Fruit fly (Drosophila melanogaster) whole organism, embryonic: ENCODE results near the gene CG31224.

Experiments
- Aef1 ChIP-seq: fragments of 200-800 bp; sonication (Bioruptor generic); IDR thresholded peaks from 3 replicates; pipeline ENCODE4 v1.3.6; 2022; ENCODE audit warnings: missing biosample characterization, missing genetic modification characterization
- Asciz ChIP-seq: fragments of 200-800 bp; sonication (Bioruptor generic); optimal IDR thresholded peaks from 2 replicates; lab custom pipeline; 2017; ENCODE audit warnings: missing biosample characterization, mild to moderate bottlenecking, missing genetic modification characterization, missing genetic modification reagents
- CG10274 ChIP-seq: fragments of 200-800 bp; sonication (Bioruptor generic); optimal IDR thresholded peaks from 3 replicates; lab custom pipeline; 2017; ENCODE audit warnings: missing biosample characterization, mild to moderate bottlenecking, missing genetic modification characterization
- CG11085 ChIP-seq: fragments of 200-800 bp; sonication (Bioruptor generic); IDR thresholded peaks from 2 replicates; pipeline ENCODE4 v1.3.6; 2022; ENCODE audit warnings: missing biosample characterization, missing genetic modification characterization
- CG12391 ChIP-seq: fragments of 200-800 bp; sonication (Bioruptor generic); optimal IDR thresholded peaks from 3 replicates; lab custom pipeline; 2018; ENCODE audit warnings: missing biosample characterization, mild to moderate bottlenecking, missing genetic modification characterization, moderate library complexity
- CG18011 ChIP-seq: fragments of 200-800 bp; sonication (Bioruptor generic); optimal IDR thresholded peaks from 2 replicates; lab custom pipeline; 2017; ENCODE audit warnings: missing biosample characterization, missing genetic modification characterization, mild to moderate bottlenecking, moderate library complexity, missing genotype
- CG2678 ChIP-seq: fragments of 200-800 bp; sonication (Bioruptor generic); optimal IDR thresholded peaks from 3 replicates; lab custom pipeline; 2019; ENCODE audit warnings: missing biosample characterization, mild to moderate bottlenecking, missing genetic modification characterization, moderate library complexity
- CG42726 ChIP-seq: fragments of 200-800 bp; sonication (Bioruptor generic); IDR thresholded peaks from 2 replicates; pipeline ENCODE4 v1.3.6; 2022; ENCODE audit warnings: missing biosample characterization, missing genetic modification characterization; ENCODE audit not compliant: partially characterized antibody
- CG5953 ChIP-seq: fragments of 200-800 bp; sonication (Bioruptor generic); IDR thresholded peaks from 2 replicates; pipeline ENCODE4 v1.3.6; 2022; ENCODE audit warnings: missing biosample characterization, missing genetic modification characterization
- CG6689 ChIP-seq: fragments of 200-800 bp; sonication (Bioruptor generic); IDR thresholded peaks from 2 replicates; pipeline ENCODE4 v1.3.6; 2022; ENCODE audit warnings: missing biosample characterization, missing genetic modification characterization
- CG6765 ChIP-seq: fragments of 200-800 bp; sonication (Bioruptor generic); optimal IDR thresholded peaks from 3 replicates; lab custom pipeline; 2017; ENCODE audit warnings: missing biosample characterization, mild to moderate bottlenecking, missing genetic modification characterization
- CG7271 ChIP-seq: fragments of 200-800 bp; sonication (Bioruptor generic); optimal IDR thresholded peaks from 2 replicates; lab custom pipeline; 2018; ENCODE audit warnings: missing biosample characterization, mild to moderate bottlenecking, missing genetic modification characterization, moderate library complexity
- CG7357 ChIP-seq: fragments of 200-800 bp; sonication (Bioruptor generic); IDR thresholded peaks from 3 replicates; pipeline ENCODE4 v1.3.6; 2022; ENCODE audit warnings: missing biosample characterization, missing genetic modification characterization
- CG7372 ChIP-seq: fragments of 200-800 bp; sonication (Bioruptor generic); IDR thresholded peaks from 2 replicates; pipeline ENCODE4 v1.3.6; 2022; ENCODE audit warnings: missing biosample characterization, missing genetic modification characterization
- CG9817 ChIP-seq: fragments of 200-800 bp; sonication (Bioruptor generic); optimal IDR thresholded peaks from 2 replicates; lab custom pipeline; 2018; ENCODE audit warnings: missing biosample characterization, mild to moderate bottlenecking, missing genetic modification characterization, moderate library complexity
- D ChIP-seq, 2 experiments: fragments of 200-800 bp in 1 of 2; fragments of >200 bp in 1 of 2; sonication (Bioruptor generic) in 1 of 2; optimal IDR thresholded peaks; 2 replicates in 1 of 2; 3 replicates in 1 of 2; lab custom pipeline; 2017; ENCODE audit warnings: mild to moderate bottlenecking in 1 of 2, missing biosample characterization in 1 of 2, missing genetic modification characterization in 1 of 2, missing genetic modification reagents in 1 of 2
- D19A ChIP-seq: fragments of 200-800 bp; optimal IDR thresholded peaks from 3 replicates; lab custom pipeline; 2019; ENCODE audit warnings: missing biosample characterization, mild to moderate bottlenecking, missing genetic modification characterization, moderate library complexity
- E2f1 ChIP-seq: fragments of 200-800 bp; sonication (Bioruptor generic); IDR thresholded peaks from 2 replicates; pipeline ENCODE4 v1.3.6; 2022; ENCODE audit warnings: missing biosample characterization, missing genetic modification characterization
- Eip74EF ChIP-seq, 2 experiments: fragments of 200-800 bp in 1 of 2; fragments of >200 bp in 1 of 2; sonication (Bioruptor generic) in 1 of 2; optimal IDR thresholded peaks; 2 replicates each; lab custom pipeline; 2017 to 2019; ENCODE audit warnings: missing biosample characterization in 2 of 2, missing genetic modification characterization in 2 of 2, mild to moderate bottlenecking in 1 of 2, moderate library complexity in 1 of 2
- Ets97D ChIP-seq: fragments of 200-800 bp; sonication (Bioruptor generic); optimal IDR thresholded peaks from 3 replicates; lab custom pipeline; 2016; ENCODE audit warnings: missing biosample characterization, missing genetic modification characterization
- Hsf ChIP-seq: fragments of 200-800 bp; sonication (Bioruptor generic); optimal IDR thresholded peaks from 3 replicates; lab custom pipeline; 2016; ENCODE audit warnings: missing biosample characterization, missing genetic modification characterization
- Meics ChIP-seq: fragments of 200-800 bp; sonication (Bioruptor generic); optimal IDR thresholded peaks from 2 replicates; lab custom pipeline; 2017; ENCODE audit warnings: missing biosample characterization, mild to moderate bottlenecking, missing genetic modification characterization
- Oli ChIP-seq: fragments of 200-800 bp; sonication (Bioruptor generic); optimal IDR thresholded peaks from 2 replicates; lab custom pipeline; 2018; ENCODE audit warnings: missing biosample characterization, mild to moderate bottlenecking, missing genetic modification characterization, moderate library complexity
- Six4 ChIP-seq: fragments of 200-800 bp; sonication (Bioruptor generic); optimal IDR thresholded peaks from 2 replicates; lab custom pipeline; 2016; ENCODE audit warnings: missing biosample characterization, missing genetic modification characterization
- Trl ChIP-seq, 3 experiments: fragments of >200 bp in 2 of 3; fragments of 200-800 bp in 1 of 3; sonication (Bioruptor generic) in 1 of 3; optimal IDR thresholded peaks; 2 replicates in 1 of 3; 3 replicates in 2 of 3; lab custom pipeline; 2016 to 2017; ENCODE audit warnings: missing biosample characterization in 1 of 3, missing genetic modification characterization in 1 of 3
- ara ChIP-seq: fragments of 200-800 bp; sonication (Bioruptor generic); IDR thresholded peaks from 2 replicates; pipeline ENCODE4 v1.3.6; 2022; ENCODE audit warnings: missing biosample characterization, missing genetic modification characterization
- ase ChIP-seq: fragments of 200-800 bp; sonication (Bioruptor generic); IDR thresholded peaks from 3 replicates; pipeline ENCODE4 v1.3.6; 2022; ENCODE audit warnings: missing biosample characterization, missing genetic modification characterization
- bsh ChIP-seq, 2 experiments: fragments of 200-800 bp; sonication (Bioruptor generic); optimal IDR thresholded peaks; 2 replicates each; lab custom pipeline; 2017 to 2018; ENCODE audit warnings: mild to moderate bottlenecking in 2 of 2, missing biosample characterization in 2 of 2, missing genetic modification characterization in 2 of 2, moderate library complexity in 1 of 2
- cato ChIP-seq: fragments of 200-800 bp; sonication (Bioruptor generic); optimal IDR thresholded peaks from 2 replicates; lab custom pipeline; 2016; ENCODE audit warnings: missing biosample characterization, missing genetic modification characterization, borderline replicate concordance
- chn ChIP-seq: fragments of 200-800 bp; sonication (Bioruptor generic); optimal IDR thresholded peaks from 2 replicates; lab custom pipeline; 2016; ENCODE audit warnings: missing biosample characterization, missing genetic modification characterization
- ewg ChIP-seq: fragments of 200-800 bp; sonication (Bioruptor generic); optimal IDR thresholded peaks from 3 replicates; lab custom pipeline; 2017; ENCODE audit warnings: mild to moderate bottlenecking, missing biosample characterization, missing genetic modification reagents, missing genetic modification characterization
- fu2 ChIP-seq: fragments of 200-800 bp; sonication (Bioruptor generic); optimal IDR thresholded peaks from 2 replicates; lab custom pipeline; 2016; ENCODE audit warnings: missing biosample characterization, missing genetic modification characterization
- gcm ChIP-seq: fragments of 200-800 bp; sonication (Bioruptor generic); optimal IDR thresholded peaks from 2 replicates; lab custom pipeline; 2019; ENCODE audit warnings: missing biosample characterization, mild to moderate bottlenecking, missing genetic modification characterization, moderate library complexity
- hkb ChIP-seq, 2 experiments: fragments of 200-800 bp in 1 of 2; fragments of >200 bp in 1 of 2; sonication (Bioruptor generic) in 1 of 2; IDR thresholded peaks in 1 of 2; optimal IDR thresholded peaks in 1 of 2; 2 replicates each; pipeline versions ENCODE4 v1.3.6 to Lab custom; 2017 to 2022; ENCODE audit warnings: missing biosample characterization in 1 of 2, missing genetic modification characterization in 1 of 2
- ind ChIP-seq: fragments of 200-800 bp; sonication (Bioruptor generic); optimal IDR thresholded peaks from 3 replicates; lab custom pipeline; 2016; ENCODE audit warnings: missing biosample characterization, missing genetic modification characterization
- jigr1 ChIP-seq: fragments of 200-800 bp; sonication (Bioruptor generic); IDR thresholded peaks from 3 replicates; pipeline ENCODE4 v1.3.6; 2022; ENCODE audit warnings: missing biosample characterization, missing genetic modification characterization
- jumu ChIP-seq: fragments of 200-800 bp; sonication (Bioruptor generic); optimal IDR thresholded peaks from 3 replicates; lab custom pipeline; 2016; ENCODE audit warnings: missing biosample characterization, missing genetic modification characterization
- nmo ChIP-seq: fragments of 200-800 bp; sonication (Bioruptor generic); optimal IDR thresholded peaks from 2 replicates; lab custom pipeline; 2018; ENCODE audit warnings: missing biosample characterization, mild to moderate bottlenecking, missing genetic modification characterization, moderate library complexity
- peb ChIP-seq: fragments of 200-800 bp; sonication (Bioruptor generic); IDR thresholded peaks from 2 replicates; pipeline ENCODE4 v1.3.6; 2022; ENCODE audit warnings: missing biosample characterization, missing genetic modification characterization
- pita ChIP-seq: fragments of 200-800 bp; sonication (Bioruptor generic); optimal IDR thresholded peaks from 2 replicates; lab custom pipeline; 2017; ENCODE audit warnings: missing biosample characterization, mild to moderate bottlenecking, missing genetic modification characterization
- prd ChIP-seq, 3 experiments: fragments of >200 bp in 2 of 3; fragments of 200-800 bp in 1 of 3; sonication (Bioruptor generic) in 1 of 3; optimal IDR thresholded peaks in 2 of 3; IDR thresholded peaks in 1 of 3; 2 replicates in 2 of 3; 3 replicates in 1 of 3; pipeline versions ENCODE4 v1.3.6 to Lab custom; 2017 to 2022; ENCODE audit warnings: missing biosample characterization in 1 of 3, missing genetic modification characterization in 1 of 3
- schlank ChIP-seq: fragments of 200-800 bp; sonication (Bioruptor generic); optimal IDR thresholded peaks from 2 replicates; lab custom pipeline; 2018; ENCODE audit warnings: missing biosample characterization, mild to moderate bottlenecking, missing genetic modification characterization
- sob ChIP-seq: fragments of 200-800 bp; sonication (Bioruptor generic); IDR thresholded peaks from 2 replicates; pipeline ENCODE4 v1.3.6; 2022; ENCODE audit warnings: missing biosample characterization, missing genetic modification characterization
- tna ChIP-seq: fragments of 200-800 bp; sonication (Bioruptor generic); IDR thresholded peaks from 2 replicates; pipeline ENCODE4 v1.3.6; 2022; ENCODE audit warnings: missing biosample characterization, missing genetic modification characterization; ENCODE audit not compliant: partially characterized antibody
- unpg ChIP-seq: fragments of 200-800 bp; sonication (Bioruptor generic); optimal IDR thresholded peaks from 3 replicates; lab custom pipeline; 2018; ENCODE audit warnings: missing biosample characterization, mild to moderate bottlenecking, missing genetic modification characterization, moderate library complexity
- vnd ChIP-seq: fragments of 200-800 bp; sonication (Bioruptor generic); IDR thresholded peaks from 3 replicates; pipeline ENCODE4 v1.3.6; 2022; ENCODE audit warnings: missing biosample characterization, missing genetic modification characterization; ENCODE audit not compliant: partially characterized antibody

CG31224 gene

dm6 chr3R:18670441-18671111 is 11.5 kb upstream of the CG31224 start (continued):
- TF ChIP-seq ind (peak; percentile 69), CG42726 (GFP tag; lab: Robert Waterston, UW) (no peak), D (optimal IDR thresholded peaks at IDR 0.05; lab: Kevin White, UChicago) (no peak), D (GFP tag; optimal IDR thresholded peaks at IDR 0.05; lab: Kevin White, UChicago) (no peak), Aef1 (GFP tag; lab: Robert Waterston, UW) (peak; percentile 29; the same call in 1 of the 3 replicates), ewg (peak; percentile 43), Meics (GFP tag; lab: Kevin White, UChicago) (peak; percentile 41), fu2 (GFP tag; lab: Kevin White, UChicago) (no peak), CG5953 (GFP tag; lab: Robert Waterston, UW) (no peak), Trl (optimal IDR thresholded peaks at IDR 0.05; lab: Kevin White, UChicago) (peak; percentile 79 to 80), Trl (GFP tag; optimal IDR thresholded peaks at IDR 0.05; lab: Kevin White, UChicago) (no peak), CG6689 (GFP tag; lab: Robert Waterston, UW) (peak; percentile 27; the same call in 1 of the 2 replicates), Eip74EF (GFP tag; optimal IDR thresholded peaks at IDR 0.05; lab: Kevin White, UChicago) (peak in 1 of 2 experiments; percentile 84), CG2678 (peak; percentile 91), CG7271 (tag; lab: Kevin White, UChicago) (no peak), pita (GFP tag; lab: Kevin White, UChicago) (no peak), ase (GFP tag; lab: Robert Waterston, UW) (no peak), CG18011 (GFP tag; lab: Kevin White, UChicago) (no peak), Six4 (GFP tag; lab: Kevin White, UChicago) (peak; percentile 0), Ets97D (GFP tag; lab: Kevin White, UChicago) (no peak), E2f1 (GFP tag; lab: Robert Waterston, UW) (peak; percentile 40), Hsf (GFP tag; lab: Kevin White, UChicago) (peak; percentile 35), bsh (GFP tag; optimal IDR thresholded peaks at IDR 0.05; lab: Kevin White, UChicago) (peak in 1 of 2 experiments; percentile 72), CG6765 (GFP tag; lab: Kevin White, UChicago) (peak; percentile 8), CG7357 (GFP tag; lab: Robert Waterston, UW) (peak; percentile 48; the same call in 1 of the 3 replicates), schlank (no peak), prd (optimal IDR thresholded peaks at IDR 0.05; lab: Kevin White, UChicago) (no peak), prd (GFP tag; IDR thresholded peaks at IDR 0.05; lab: Robert Waterston, UW) (peak; percentile 51), vnd (GFP tag; lab: Robert Waterston, UW) (no peak), CG9817 (peak; percentile 63), gcm (GFP tag; lab: Kevin White, UChicago) (peak; percentile 51), Oli (tag; lab: Kevin White, UChicago) (peak; percentile 63), jigr1 (GFP tag; lab: Robert Waterston, UW) (no peak), jumu (GFP tag; lab: Kevin White, UChicago) (peak; percentile 34), nmo (peak; percentile 90), sob (GFP tag; lab: Robert Waterston, UW) (peak; percentile 52; the same call in 1 of the 2 replicates), tna (GFP tag; lab: Robert Waterston, UW) (no peak), Asciz (GFP tag; lab: Kevin White, UChicago) (no peak), ara (GFP tag; lab: Robert Waterston, UW) (no peak), peb (GFP tag; lab: Robert Waterston, UW) (0 out of 2 replicates have a peak, but pooled peaks have one; percentile 7), hkb (optimal IDR thresholded peaks at IDR 0.05; lab: Kevin White, UChicago) (no peak), hkb (GFP tag; IDR thresholded peaks at IDR 0.05; lab: Robert Waterston, UW) (peak; percentile 70; the same call in 1 of the 2 replicates), CG11085 (GFP tag; lab: Robert Waterston, UW) (0 out of 2 replicates have a peak, but pooled peaks have one; percentile 31), cato (GFP tag; lab: Kevin White, UChicago) (no peak), D19A (tag; lab: Kevin White, UChicago) (peak; percentile 16), CG7372 (0 out of 2 replicates have a peak, but pooled peaks have one; percentile 32), CG10274 (GFP tag; lab: Kevin White, UChicago) (no peak), unpg (peak; percentile 70), CG12391 (tag; lab: Kevin White, UChicago) (peak; percentile 67), chn (GFP tag; lab: Kevin White, UChicago) (no peak)
